Worm (Caenorhabditis elegans) whole organism, L4/young adult: ENCODE measurements around the gene irld-63.

Experiments used
- dao-5 ChIP-seq: sonication (generic microtip); optimal IDR thresholded peaks from 2 replicates; lab custom pipeline; 2016; ENCODE audit warnings: missing genotype, missing genetic modification characterization, moderate library complexity, missing compliant biosample characterization
- him-1 ChIP-seq: sonication (generic microtip); optimal IDR thresholded peaks from 2 replicates; lab custom pipeline; 2016; ENCODE audit warnings: missing genotype, missing genetic modification reagents, missing genetic modification characterization, missing compliant biosample characterization

DNA sequence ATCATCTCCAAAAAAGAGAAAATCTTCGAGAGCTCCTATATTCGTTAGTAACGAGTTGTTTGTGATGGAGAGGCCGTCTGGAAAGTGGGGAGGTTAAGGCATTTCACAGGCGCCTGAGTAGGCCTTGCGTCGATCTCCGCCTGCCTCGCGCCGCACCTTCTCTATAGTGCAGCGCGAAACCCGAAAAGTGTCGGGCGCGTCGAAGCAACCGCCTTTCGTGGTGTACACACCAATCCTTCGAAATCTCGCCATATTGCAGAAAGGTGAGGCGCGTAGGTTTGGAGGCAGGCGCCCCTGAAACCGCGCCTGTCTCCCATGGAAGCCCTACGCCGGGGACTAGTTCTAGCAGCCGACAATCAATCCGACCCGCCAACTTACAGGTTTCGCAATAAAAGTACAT lies 682 bp upstream of the irld-63 start:
- TF ChIP-seq dao-5 (tag; lab: Kevin White, UChicago) (no peak), him-1 (tag; lab: Kevin White, UChicago) (no peak)
